Comparison of ENCODE assay signal across 2 worm cellular contexts in genomic region chrV:17910019-17910418, ce11.
A peak's percentile ranks its signal among the peaks of the same experiment; 100 is the strongest.
TF ChIP-seq lines count a peak whose summit lies in the region.

TSS of gene dcar-1 (plus strand) at chrV:17910319.

TF ChIP-seq in whole organism, L1 larva, 84 proteins besides CTCF, POLR2A, EP300 and RAD21:
- TF ChIP-seq lin-35 (GFP tag; optimal IDR thresholded peaks at IDR 0.05; lab: Kevin White, UChicago) (no peak), elt-3 (tag; optimal IDR thresholded peaks at IDR 0.05; lab: Kevin White, UChicago) (peak in 2 of 6 experiments; percentile 17 to 23), ceh-90 (tag; optimal IDR thresholded peaks at IDR 0.05; lab: Kevin White, UChicago) (no peak), blmp-1 (tag; optimal IDR thresholded peaks at IDR 0.05; lab: Kevin White, UChicago) (peak; percentile 75), nhr-237 (tag; optimal IDR thresholded peaks at IDR 0.05; lab: Kevin White, UChicago) (no peak), nhr-84 (tag; optimal IDR thresholded peaks at IDR 0.05; lab: Kevin White, UChicago) (no peak)

TF ChIP-seq in whole organism, mixed stage, embryonic, 35 proteins besides CTCF, POLR2A, EP300 and RAD21:
- TF ChIP-seq hlh-1 (tag; optimal IDR thresholded peaks at IDR 0.05; lab: Kevin White, UChicago): no peak
- TF ChIP-seq elt-3 (tag; optimal IDR thresholded peaks at IDR 0.05; lab: Kevin White, UChicago): peak; percentile 36

Comparison
In these comparisons a context has a peak if more than half of its experiments do, and no peak if none do; other contexts are left out.
1. Of the 14 proteins assayed by ChIP-seq in both whole organism, L1 larva and whole organism, mixed stage, embryonic: peak only in whole organism, L1 larva: blmp-1; only in whole organism, mixed stage, embryonic: none; in both: none; in neither: 12; mixed calls (peak in some experiments, not most) for 1.